Worm (Caenorhabditis elegans): ENCODE results near the gene F16B4.6.

The F16B4.6 gene

DNA sequence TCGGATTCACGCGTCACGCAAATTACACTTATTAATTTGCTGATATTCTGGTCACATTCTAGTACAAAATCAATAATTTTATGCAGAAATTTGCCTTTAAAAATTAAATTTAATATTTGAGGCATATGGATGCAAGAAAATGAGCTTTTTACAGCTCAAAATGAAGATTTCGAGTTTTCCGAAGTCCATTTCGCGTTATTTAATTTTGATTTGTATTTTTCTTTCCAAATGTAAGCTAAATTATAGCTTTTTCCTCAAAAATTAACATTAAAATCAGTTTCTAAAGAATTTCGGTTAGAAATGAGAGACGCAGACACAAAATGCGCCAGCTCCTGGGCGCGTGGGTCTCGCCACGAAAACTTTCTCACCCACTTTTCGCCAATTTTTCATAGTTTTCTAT is at the start of gene F16B4.6:
Gene F16B4.6, plus strand, starts transcription at position 301 of the 400 bp plus-strand sequence.
- no peak for TF ChIP-seq nhr-11 (tag; optimal IDR thresholded peaks at IDR 0.05)
- TF ChIP-seq syd-9 (tag; optimal IDR thresholded peaks at IDR 0.05) = no peak
- no peak for TF ChIP-seq fkh-6 (tag; optimal IDR thresholded peaks at IDR 0.05)
- TF ChIP-seq ceh-34 (tag; optimal IDR thresholded peaks at IDR 0.05) = no peak
- TF ChIP-seq nhr-232 (tag; optimal IDR thresholded peaks at IDR 0.05) = no peak

- no peak for TF ChIP-seq ceh-24 (tag; optimal IDR thresholded peaks at IDR 0.05)
- no peak for TF ChIP-seq dmd-4 (tag; optimal IDR thresholded peaks at IDR 0.05; ENCODE audit: borderline replicate concordance)
- TF ChIP-seq ztf-16 (tag; optimal IDR thresholded peaks at IDR 0.05) = no peak
- TF ChIP-seq rnt-1 (tag; optimal IDR thresholded peaks at IDR 0.05) = no peak
- TF ChIP-seq Y22D7AL.16 (tag; optimal IDR thresholded peaks at IDR 0.05) = no peak
- TF ChIP-seq pha-4 (tag; optimal IDR thresholded peaks at IDR 0.05) = no peak
- no peak for TF ChIP-seq npax-4 (tag; optimal IDR thresholded peaks at IDR 0.05)
- TF ChIP-seq ceh-48 (tag; optimal IDR thresholded peaks at IDR 0.05) = no peak
- no peak for TF ChIP-seq sdc-2 (tag; optimal IDR thresholded peaks at IDR 0.05)
- TF ChIP-seq ahr-1 (tag; optimal IDR thresholded peaks at IDR 0.05) = no peak
- no peak for TF ChIP-seq pqm-1 (tag; optimal IDR thresholded peaks at IDR 0.05)
- no peak for TF ChIP-seq ceh-2 (tag; optimal IDR thresholded peaks at IDR 0.05)
- TF ChIP-seq ceh-9 (tag; optimal IDR thresholded peaks at IDR 0.05) = no peak
- TF ChIP-seq pha-2 (tag; optimal IDR thresholded peaks at IDR 0.05) = no peak
- no peak for TF ChIP-seq gmeb-2 (tag; optimal IDR thresholded peaks at IDR 0.05)
- TF ChIP-seq tbx-2 (tag; optimal IDR thresholded peaks at IDR 0.05) = no peak
Measured at ce11 chrV:1538842-1539241, 48.2 kb upstream of the F16B4.6 start.

ce11 chrV:1540249-1540648 is 46.8 kb upstream of the F16B4.6 start:
- TF ChIP-seq elt-4 (tag; optimal IDR thresholded peaks at IDR 0.05) (no peak), mec-3 (tag; optimal IDR thresholded peaks at IDR 0.05; ENCODE audit: borderline replicate concordance) (no peak), odd-2 (tag; optimal IDR thresholded peaks at IDR 0.05) (no peak), fax-1 (tag; optimal IDR thresholded peaks at IDR 0.05) (no peak), npax-4 (tag; optimal IDR thresholded peaks at IDR 0.05) (no peak), K09A11.1 (tag; optimal IDR thresholded peaks at IDR 0.05; ENCODE audit: insufficient read depth) (no peak), unc-3 (GFP tag; conservative IDR thresholded peaks at IDR 0.05) (no peak), unc-3 (tag; optimal IDR thresholded peaks at IDR 0.05) (no peak), ztf-16 (tag; optimal IDR thresholded peaks at IDR 0.05) (no peak), che-1 (tag; optimal IDR thresholded peaks at IDR 0.05) (no peak)

ce11 chrV:1541786-1542185 is 45.2 kb upstream of the F16B4.6 start, which contains the start of gene oac-31:
TSS of gene oac-31 (minus strand) at chrV:1541886.
- TF ChIP-seq syd-9 (tag; optimal IDR thresholded peaks at IDR 0.05) = no peak
- no peak for TF ChIP-seq fax-1 (tag; optimal IDR thresholded peaks at IDR 0.05)
- TF ChIP-seq pros-1 (tag; optimal IDR thresholded peaks at IDR 0.05) = no peak
- TF ChIP-seq F13H6.1 (tag; optimal IDR thresholded peaks at IDR 0.05) = no peak
- no peak for TF ChIP-seq ceh-6 (GFP tag; optimal IDR thresholded peaks at IDR 0.05)
- TF ChIP-seq lin-11 (tag; optimal IDR thresholded peaks at IDR 0.05) = no peak
- TF ChIP-seq ceh-9 (tag; optimal IDR thresholded peaks at IDR 0.05) = no peak
- no peak for TF ChIP-seq fkh-10 (GFP tag; optimal IDR thresholded peaks at IDR 0.05)
- TF ChIP-seq ztf-16 (tag; optimal IDR thresholded peaks at IDR 0.05) = no peak

DNA sequence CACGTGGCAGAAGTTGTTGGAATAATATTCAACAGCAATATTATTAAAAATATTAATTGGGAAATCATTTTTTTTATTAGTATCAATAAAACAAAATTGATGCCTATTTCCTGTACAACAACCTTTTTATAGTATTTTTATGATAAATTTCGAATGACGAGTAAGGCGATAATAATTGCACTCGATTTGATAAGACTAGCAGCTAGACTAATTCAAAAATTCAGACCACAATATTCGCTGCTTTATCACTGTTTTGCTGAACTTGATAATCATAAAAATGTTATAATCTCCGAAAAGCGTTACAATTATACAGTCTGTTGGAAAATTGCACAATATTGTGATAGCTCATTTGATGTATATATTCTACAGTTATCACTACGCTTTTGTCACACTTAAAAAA is 41.3 kb upstream of the F16B4.6 start, which contains the start of gene oac-32:
Gene oac-32, minus strand, starts transcription at position 90 of the 400 bp plus-strand sequence.
- TF ChIP-seq elt-2 (tag; optimal IDR thresholded peaks at IDR 0.05) (peak; percentile 25), ama-1 (optimal IDR thresholded peaks at IDR 0.05) (no peak), ceh-22 (tag; optimal IDR thresholded peaks at IDR 0.05) (no peak)

Measured in whole organism, late embryonic.